Worm (Caenorhabditis elegans) whole organism, late embryonic: ENCODE results near the gene fbxa-128.

Experiments
- T23F11.4 ChIP-seq: fragments of 200-800 bp; sonication (Bioruptor generic); optimal IDR thresholded peaks from 2 replicates; lab custom pipeline; 2018; ENCODE audit warnings: mild to moderate bottlenecking, missing genetic modification characterization, missing compliant biosample characterization
- ama-1 ChIP-seq: fragments of 150-350 bp; optimal IDR thresholded peaks from 2 replicates; lab custom pipeline; 2014
- ceh-18 ChIP-seq: sonication (generic microtip); optimal IDR thresholded peaks from 2 replicates; lab custom pipeline; 2016; ENCODE audit warnings: missing genetic modification characterization, missing compliant biosample characterization
- elt-2 ChIP-seq: sonication (generic microtip); optimal IDR thresholded peaks from 2 replicates; lab custom pipeline; 2016; ENCODE audit warnings: missing genetic modification reagents, missing genetic modification characterization, missing compliant biosample characterization
- ets-4 ChIP-seq: sonication (generic microtip); optimal IDR thresholded peaks from 2 replicates; lab custom pipeline; 2016; ENCODE audit warnings: missing genetic modification characterization, missing compliant biosample characterization
- fax-1 ChIP-seq: sonication (generic microtip); optimal IDR thresholded peaks from 2 replicates; lab custom pipeline; 2016; ENCODE audit warnings: missing genotype, missing genetic modification characterization, missing compliant biosample characterization
- lin-11 ChIP-seq: fragments of 200-800 bp; sonication (Bioruptor generic); optimal IDR thresholded peaks from 2 replicates; lab custom pipeline; 2018; ENCODE audit warnings: mild to moderate bottlenecking, missing genetic modification characterization, missing compliant biosample characterization
- nhr-11 ChIP-seq: fragments of 150-350 bp; optimal IDR thresholded peaks from 2 replicates; lab custom pipeline; 2014; ENCODE audit warnings: missing biosample characterization, missing genetic modification characterization
- pha-4 ChIP-seq: fragments of 150-350 bp; optimal IDR thresholded peaks from 2 replicates; lab custom pipeline; 2018; ENCODE audit warnings: missing biosample characterization, missing genetic modification reagents, missing genetic modification characterization
- ref-2 ChIP-seq: sonication (generic microtip); optimal IDR thresholded peaks from 2 replicates; lab custom pipeline; 2016; ENCODE audit warnings: missing genetic modification characterization, missing compliant biosample characterization
- unc-86 ChIP-seq: sonication (generic microtip); optimal IDR thresholded peaks from 2 replicates; lab custom pipeline; 2016; ENCODE audit warnings: missing genetic modification characterization, missing compliant biosample characterization
- zip-5 ChIP-seq: sonication (generic microtip); optimal IDR thresholded peaks from 2 replicates; lab custom pipeline; 2016; ENCODE audit warnings: missing genetic modification characterization, missing compliant biosample characterization

DNA sequence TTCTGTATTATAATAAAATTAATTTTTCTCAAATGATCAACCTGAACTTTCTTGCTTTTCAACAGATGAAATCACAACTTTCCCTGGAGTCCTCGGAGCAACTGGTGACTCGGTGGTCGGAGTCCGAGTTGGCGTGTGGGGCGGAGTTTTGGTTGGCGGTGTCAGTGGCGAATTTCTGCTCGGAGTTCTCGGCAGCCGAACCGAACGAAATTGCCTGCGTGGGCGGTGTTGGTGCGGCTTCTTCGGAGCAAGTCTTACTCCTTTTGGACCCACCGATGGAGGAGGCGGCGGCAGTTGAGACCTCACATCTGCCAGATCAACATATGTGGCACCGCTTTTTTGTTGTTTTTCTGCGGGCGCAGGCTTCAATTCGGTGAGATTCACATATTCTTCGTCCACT is 30.8 kb upstream of the fbxa-128 start:
- TF ChIP-seq fax-1 (tag; lab: Kevin White, UChicago): no peak
- no peak for TF ChIP-seq lin-11 (tag; lab: Kevin White, UChicago)
- no peak for TF ChIP-seq T23F11.4 (GFP tag; lab: Kevin White, UChicago)
- no peak for TF ChIP-seq ets-4 (tag; lab: Kevin White, UChicago)
- TF ChIP-seq unc-86: no peak
- TF ChIP-seq zip-5 (tag; lab: Kevin White, UChicago): no peak
- no peak for TF ChIP-seq ceh-18
- no peak for TF ChIP-seq elt-2
- TF ChIP-seq nhr-11 (tag; lab: Kevin White, UChicago): no peak
- TF ChIP-seq ref-2 (tag; lab: Kevin White, UChicago): no peak
- TF ChIP-seq ama-1: no peak
- TF ChIP-seq pha-4 (tag; lab: Kevin White, UChicago): no peak
